Fruit fly (Drosophila melanogaster) whole organism, embryonic: ENCODE results near the gene CG9733.

Source experiments
- Bgb ChIP-seq: fragments of 200-800 bp; sonication (Bioruptor generic); IDR thresholded peaks from 2 replicates; pipeline ENCODE4 v1.3.6; 2022; ENCODE audit warnings: missing biosample characterization, missing genetic modification characterization; ENCODE audit not compliant: partially characterized antibody
- CG10431 ChIP-seq: fragments of 200-800 bp; sonication (Bioruptor generic); optimal IDR thresholded peaks from 3 replicates; lab custom pipeline; 2018; ENCODE audit warnings: missing biosample characterization, mild to moderate bottlenecking, missing genetic modification characterization
- CG11560 ChIP-seq: fragments of 200-800 bp; sonication (Bioruptor generic); IDR thresholded peaks from 3 replicates; pipeline ENCODE4 v1.3.6; 2022; ENCODE audit warnings: missing biosample characterization, missing genetic modification characterization
- CG12104 ChIP-seq: fragments of 200-800 bp; sonication (Bioruptor generic); optimal IDR thresholded peaks from 3 replicates; lab custom pipeline; 2016; ENCODE audit warnings: missing biosample characterization, missing genetic modification characterization
- CG12659 ChIP-seq: fragments of 200-800 bp; sonication (Bioruptor generic); optimal IDR thresholded peaks from 3 replicates; lab custom pipeline; 2017; ENCODE audit warnings: mild to moderate bottlenecking, missing biosample characterization, missing genetic modification reagents, missing genetic modification characterization
- CG13123 ChIP-seq: fragments of 200-800 bp; sonication (Bioruptor generic); optimal IDR thresholded peaks from 2 replicates; lab custom pipeline; 2016; ENCODE audit warnings: missing biosample characterization, missing genetic modification characterization
- CG13287 ChIP-seq: fragments of 200-800 bp; sonication (Bioruptor generic); IDR thresholded peaks from 2 replicates; pipeline ENCODE4 v1.3.6; 2022; ENCODE audit warnings: missing biosample characterization, missing genetic modification characterization; ENCODE audit not compliant: partially characterized antibody
- CG15269 ChIP-seq: fragments of 200-800 bp; sonication (Bioruptor generic); optimal IDR thresholded peaks from 2 replicates; lab custom pipeline; 2018; ENCODE audit warnings: missing biosample characterization, mild to moderate bottlenecking, missing genetic modification characterization, moderate library complexity
- CG15514 ChIP-seq: fragments of 200-800 bp; sonication (Bioruptor generic); optimal IDR thresholded peaks from 3 replicates; lab custom pipeline; 2017; ENCODE audit warnings: missing biosample characterization, missing genetic modification characterization, mild to moderate bottlenecking, moderate library complexity, missing genetic modification reagents
- CG17186 ChIP-seq: fragments of 200-800 bp; sonication (Bioruptor generic); optimal IDR thresholded peaks from 3 replicates; lab custom pipeline; 2017; ENCODE audit warnings: missing biosample characterization, missing genetic modification reagents, missing genetic modification characterization
- CG17612 ChIP-seq: fragments of 200-800 bp; sonication (Bioruptor generic); IDR thresholded peaks from 2 replicates; pipeline ENCODE4 v1.3.6; 2022; ENCODE audit warnings: missing biosample characterization, missing genetic modification characterization
- CG1832 ChIP-seq: fragments of 200-800 bp; sonication (Bioruptor generic); optimal IDR thresholded peaks from 2 replicates; lab custom pipeline; 2017; ENCODE audit warnings: missing biosample characterization, mild to moderate bottlenecking, missing genetic modification characterization, inconsistent platforms
- CG30403 ChIP-seq: fragments of 200-800 bp; sonication (Bioruptor generic); optimal IDR thresholded peaks from 3 replicates; lab custom pipeline; 2016; ENCODE audit warnings: missing biosample characterization, missing genetic modification characterization
- CG3407 ChIP-seq: fragments of 200-800 bp; sonication (Bioruptor generic); optimal IDR thresholded peaks from 2 replicates; lab custom pipeline; 2018; ENCODE audit warnings: missing biosample characterization, mild to moderate bottlenecking, missing genetic modification characterization
- CG4707 ChIP-seq: fragments of 200-800 bp; sonication (Bioruptor generic); optimal IDR thresholded peaks from 2 replicates; lab custom pipeline; 2018; ENCODE audit warnings: missing biosample characterization, mild to moderate bottlenecking, missing genetic modification characterization, moderate library complexity
- CG5953 ChIP-seq: fragments of 200-800 bp; sonication (Bioruptor generic); IDR thresholded peaks from 2 replicates; pipeline ENCODE4 v1.3.6; 2022; ENCODE audit warnings: missing biosample characterization, missing genetic modification characterization
- CG6791 ChIP-seq: fragments of 200-800 bp; sonication (Bioruptor generic); IDR thresholded peaks from 3 replicates; pipeline ENCODE4 v1.3.6; 2022; ENCODE audit warnings: missing biosample characterization, missing genetic modification characterization; ENCODE audit not compliant: partially characterized antibody
- CG7271 ChIP-seq: fragments of 200-800 bp; sonication (Bioruptor generic); optimal IDR thresholded peaks from 2 replicates; lab custom pipeline; 2018; ENCODE audit warnings: missing biosample characterization, mild to moderate bottlenecking, missing genetic modification characterization, moderate library complexity
- CG8281 ChIP-seq: fragments of 200-800 bp; sonication (Bioruptor generic); optimal IDR thresholded peaks from 2 replicates; lab custom pipeline; 2018; ENCODE audit warnings: missing biosample characterization, mild to moderate bottlenecking, missing genetic modification characterization, moderate library complexity
- CG9215 ChIP-seq: fragments of 200-800 bp; sonication (Bioruptor generic); IDR thresholded peaks from 2 replicates; pipeline ENCODE4 v1.3.6; 2022; ENCODE audit warnings: missing biosample characterization, missing genetic modification characterization
- CG9437 ChIP-seq: fragments of 200-800 bp; sonication (Bioruptor generic); optimal IDR thresholded peaks from 2 replicates; lab custom pipeline; 2018; ENCODE audit warnings: missing biosample characterization, mild to moderate bottlenecking, missing genetic modification characterization
- CG9876 ChIP-seq: fragments of 200-800 bp; sonication (Bioruptor generic); optimal IDR thresholded peaks from 2 replicates; lab custom pipeline; 2016; ENCODE audit warnings: missing biosample characterization, missing genetic modification characterization
- CTCF ChIP-seq: fragments of 200-800 bp; sonication (Bioruptor generic); optimal IDR thresholded peaks from 2 replicates; lab custom pipeline; 2017; ENCODE audit warnings: missing biosample characterization, mild to moderate bottlenecking, missing genetic modification characterization, moderate library complexity
- CoRest ChIP-seq: fragments of 200-800 bp; sonication (Bioruptor generic); optimal IDR thresholded peaks from 3 replicates; lab custom pipeline; 2018; ENCODE audit warnings: missing biosample characterization, mild to moderate bottlenecking, missing genetic modification characterization, moderate library complexity
- Dbx ChIP-seq: fragments of 200-800 bp; sonication (Bioruptor generic); IDR thresholded peaks from 3 replicates; pipeline ENCODE4 v1.3.6; 2022; ENCODE audit warnings: missing biosample characterization, missing genetic modification characterization
- Ets65A ChIP-seq: fragments of 200-800 bp; sonication (Bioruptor generic); peaks from one replicate; lab custom pipeline; 2016; ENCODE audit warnings: missing biosample characterization, missing genetic modification characterization
- GATAe ChIP-seq: fragments of 200-800 bp; sonication (Bioruptor generic); conservative IDR thresholded peaks from 2 replicates; pipeline ENCODE4 v1.3.6; 2022; ENCODE audit warnings: missing biosample characterization, missing genetic modification characterization
- H15 ChIP-seq: fragments of 200-800 bp; sonication (Bioruptor generic); IDR thresholded peaks from 3 replicates; pipeline ENCODE4 v1.3.6; 2022; ENCODE audit warnings: missing biosample characterization, missing genetic modification characterization
- HLH54F ChIP-seq: fragments of 200-800 bp; sonication (Bioruptor generic); optimal IDR thresholded peaks from 3 replicates; lab custom pipeline; 2016; ENCODE audit warnings: missing biosample characterization, missing genetic modification characterization
- Kr ChIP-seq: fragments of 200-800 bp; sonication (Bioruptor generic); optimal IDR thresholded peaks from 2 replicates; lab custom pipeline; 2017; ENCODE audit warnings: missing biosample characterization, mild to moderate bottlenecking, missing genetic modification characterization
- Lpt ChIP-seq: fragments of >200 bp; optimal IDR thresholded peaks from 2 replicates; lab custom pipeline; 2018; ENCODE audit warnings: missing biosample characterization, missing genetic modification characterization
- MBD-R2 ChIP-seq: fragments of 200-800 bp; sonication (Bioruptor generic); IDR thresholded peaks from 2 replicates; pipeline ENCODE4 v1.3.6; 2022; ENCODE audit warnings: missing biosample characterization, missing genetic modification characterization
- Med ChIP-seq: fragments of 200-800 bp; sonication (Bioruptor generic); peaks from one replicate; lab custom pipeline; 2016; ENCODE audit warnings: missing biosample characterization, missing genetic modification characterization, mild to moderate bottlenecking, inconsistent platforms, moderate library complexity
- Six4 ChIP-seq: fragments of 200-800 bp; sonication (Bioruptor generic); optimal IDR thresholded peaks from 2 replicates; lab custom pipeline; 2016; ENCODE audit warnings: missing biosample characterization, missing genetic modification characterization
- bowl ChIP-seq: fragments of 200-800 bp; sonication (Bioruptor generic); IDR thresholded peaks from 2 replicates; pipeline ENCODE4 v1.3.6; 2022; ENCODE audit warnings: missing biosample characterization, missing genetic modification characterization
- btn ChIP-seq: fragments of 200-800 bp; sonication (Bioruptor generic); optimal IDR thresholded peaks from 2 replicates; lab custom pipeline; 2016; ENCODE audit warnings: missing biosample characterization, missing genetic modification characterization
- chn ChIP-seq: fragments of 200-800 bp; sonication (Bioruptor generic); optimal IDR thresholded peaks from 2 replicates; lab custom pipeline; 2016; ENCODE audit warnings: missing biosample characterization, missing genetic modification characterization
- corto ChIP-seq: fragments of 200-800 bp; sonication (Bioruptor generic); optimal IDR thresholded peaks from 2 replicates; lab custom pipeline; 2016; ENCODE audit warnings: missing biosample characterization, mild to moderate bottlenecking, missing genetic modification characterization, moderate library complexity
- crc ChIP-seq: fragments of 200-800 bp; sonication (Bioruptor generic); optimal IDR thresholded peaks from 2 replicates; lab custom pipeline; 2016; ENCODE audit warnings: missing biosample characterization, missing genetic modification characterization
- eve ChIP-seq, 2 experiments: fragments of >200 bp; optimal IDR thresholded peaks; 2 replicates each; lab custom pipeline; 2017; ENCODE audit warnings: missing biosample characterization in 2 of 2, missing genetic modification characterization in 2 of 2
- eyg ChIP-seq: fragments of 200-800 bp; sonication (Bioruptor generic); optimal IDR thresholded peaks from 3 replicates; lab custom pipeline; 2016; ENCODE audit warnings: missing biosample characterization, missing genetic modification characterization
- her ChIP-seq: fragments of 200-800 bp; sonication (Bioruptor generic); optimal IDR thresholded peaks from 2 replicates; lab custom pipeline; 2016; ENCODE audit warnings: missing biosample characterization, missing genetic modification characterization
- klu ChIP-seq: fragments of 200-800 bp; sonication (Bioruptor generic); IDR thresholded peaks from 2 replicates; pipeline ENCODE4 v1.3.6; 2022; ENCODE audit warnings: missing biosample characterization, missing genetic modification characterization
- lola ChIP-seq, 3 experiments: fragments of >200 bp in 2 of 3; fragments of 200-800 bp in 1 of 3; sonication (Bioruptor generic) in 1 of 3; optimal IDR thresholded peaks; 2 replicates each; lab custom pipeline; 2017 to 2019; ENCODE audit warnings: missing biosample characterization in 3 of 3, missing genetic modification characterization in 3 of 3, mild to moderate bottlenecking in 1 of 3, moderate library complexity in 1 of 3
- pfk ChIP-seq: fragments of 200-800 bp; sonication (Bioruptor generic); optimal IDR thresholded peaks from 2 replicates; lab custom pipeline; 2018; ENCODE audit warnings: missing biosample characterization, mild to moderate bottlenecking, missing genetic modification characterization, moderate library complexity
- psq ChIP-seq: fragments of 200-800 bp; sonication (Bioruptor generic); optimal IDR thresholded peaks from 2 replicates; lab custom pipeline; 2017; ENCODE audit warnings: missing biosample characterization, missing genetic modification characterization
- shn ChIP-seq: fragments of 200-800 bp; sonication (Bioruptor generic); optimal IDR thresholded peaks from 3 replicates; lab custom pipeline; 2016; ENCODE audit warnings: missing biosample characterization, missing genetic modification characterization
- sim ChIP-seq: fragments of 200-800 bp; sonication (Bioruptor generic); IDR thresholded peaks from 2 replicates; pipeline ENCODE4 v1.3.6; 2022; ENCODE audit warnings: missing biosample characterization, missing genetic modification characterization
- toy ChIP-seq: fragments of 200-800 bp; sonication (Bioruptor generic); IDR thresholded peaks from 2 replicates; pipeline ENCODE4 v1.3.6; 2022; ENCODE audit warnings: missing biosample characterization, missing genetic modification characterization
- trem ChIP-seq: fragments of 200-800 bp; optimal IDR thresholded peaks from 3 replicates; lab custom pipeline; 2019; ENCODE audit warnings: missing biosample characterization, mild to moderate bottlenecking, missing genetic modification characterization, moderate library complexity
- wor ChIP-seq: fragments of 200-800 bp; sonication (Bioruptor generic); IDR thresholded peaks from 2 replicates; pipeline ENCODE4 v1.3.6; 2022; ENCODE audit warnings: missing biosample characterization, missing genetic modification characterization
- zf30C ChIP-seq: fragments of 200-800 bp; sonication (Bioruptor generic); optimal IDR thresholded peaks from 3 replicates; lab custom pipeline; 2018; ENCODE audit warnings: missing biosample characterization, mild to moderate bottlenecking, missing genetic modification characterization

The CG9733 gene

DNA sequence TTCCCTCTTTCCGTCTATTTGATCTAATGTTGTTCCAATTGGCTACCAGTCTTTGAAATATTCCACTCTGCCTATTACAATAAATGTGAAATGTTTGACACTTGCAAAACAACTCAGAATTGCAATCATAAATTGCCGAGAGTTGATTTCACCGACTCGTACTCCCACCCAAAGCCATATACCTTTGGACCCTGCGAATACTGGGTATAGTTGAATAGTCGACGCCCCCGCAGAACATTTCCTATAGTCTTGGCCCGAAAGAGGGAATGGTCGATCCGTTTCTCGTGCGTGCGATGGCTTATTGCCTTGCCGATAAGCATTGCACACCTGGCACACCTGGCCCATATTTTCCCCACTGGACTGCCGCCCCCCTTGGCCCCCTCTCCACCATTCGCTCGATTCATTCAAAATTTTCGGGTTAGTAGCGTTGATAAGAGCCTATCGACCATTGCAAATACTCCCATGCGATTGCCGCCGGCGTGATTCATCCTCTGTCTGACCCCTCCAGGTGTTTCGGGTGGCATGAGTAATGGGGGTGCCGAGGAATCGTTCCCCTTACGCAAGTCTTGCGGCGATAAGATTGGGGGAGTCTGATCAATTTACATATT lies 46.3 kb downstream of the CG9733 start (continued):
- TF ChIP-seq eve (GFP tag; optimal IDR thresholded peaks at IDR 0.05; lab: Kevin White, UChicago) (no peak), her (no peak), CoRest (tag; lab: Kevin White, UChicago) (peak; percentile 22), CG11560 (tag; lab: Robert Waterston, UW) (no peak), toy (GFP tag; lab: Robert Waterston, UW) (0 out of 2 replicates have a peak, but pooled peaks have one; percentile 33), shn (GFP tag; lab: Kevin White, UChicago) (no peak), H15 (GFP tag; lab: Robert Waterston, UW) (no peak), bowl (GFP tag; lab: Robert Waterston, UW) (no peak), pfk (no peak), corto (no peak), chn (GFP tag; lab: Kevin White, UChicago) (no peak), Med (GFP tag; lab: Kevin White, UChicago) (peak; percentile 78), CG10431 (GFP tag; lab: Kevin White, UChicago) (no peak), CG9876 (GFP tag; lab: Kevin White, UChicago) (no peak), CTCF (GFP tag; lab: Kevin White, UChicago) (no peak), Lpt (GFP tag; lab: Kevin White, UChicago) (no peak), MBD-R2 (peak; percentile 11; the same call in 1 of the 2 replicates), Six4 (GFP tag; lab: Kevin White, UChicago) (no peak), CG13287 (GFP tag; lab: Robert Waterston, UW) (no peak), CG7271 (no peak), CG4707 (GFP tag; lab: Kevin White, UChicago) (no peak), CG5953 (GFP tag; lab: Robert Waterston, UW) (no peak), CG6791 (GFP tag; lab: Robert Waterston, UW) (no peak), sim (GFP tag; lab: Robert Waterston, UW) (no peak), CG30403 (peak; percentile 12), Bgb (no peak), lola (GFP tag; optimal IDR thresholded peaks at IDR 0.05; lab: Kevin White, UChicago) (no peak), CG12659 (no peak), CG9437 (GFP tag; lab: Kevin White, UChicago) (no peak), Kr (no peak), psq (GFP tag; lab: Kevin White, UChicago) (no peak), klu (GFP tag; lab: Robert Waterston, UW) (no peak), zf30C (GFP tag; lab: Kevin White, UChicago) (no peak), CG1832 (GFP tag; lab: Kevin White, UChicago) (no peak), GATAe (0 out of 2 replicates have a peak, but pooled peaks have one; percentile 46), btn (GFP tag; lab: Kevin White, UChicago) (no peak), CG12104 (GFP tag; lab: Kevin White, UChicago) (no peak), CG15514 (GFP tag; lab: Kevin White, UChicago) (peak; percentile 6), Dbx (GFP tag; lab: Robert Waterston, UW) (no peak; the same call in 2 of the 3 replicates), eyg (GFP tag; lab: Kevin White, UChicago) (no peak), CG3407 (GFP tag; lab: Kevin White, UChicago) (no peak), CG17186 (GFP tag; lab: Kevin White, UChicago) (no peak), HLH54F (GFP tag; lab: Kevin White, UChicago) (peak; percentile 44), CG8281 (tag; lab: Kevin White, UChicago) (no peak), trem (tag; lab: Kevin White, UChicago) (no peak), wor (no peak), crc (GFP tag; lab: Kevin White, UChicago) (no peak), CG17612 (GFP tag; lab: Robert Waterston, UW) (no peak), CG15269 (tag; lab: Kevin White, UChicago) (peak; percentile 35), CG13123 (no peak), CG9215 (no peak), Ets65A (GFP tag; lab: Kevin White, UChicago) (no peak)
